Fruit fly (Drosophila melanogaster) whole organism, wandering third instar larva: ENCODE data around the gene Scox.
A peak's percentile ranks its signal among the peaks of the same experiment; 100 is the strongest.

Experiments
- Abd-B ChIP-seq: fragments of >200 bp; optimal IDR thresholded peaks from 2 replicates; lab custom pipeline; 2017; ENCODE audit warnings: missing biosample characterization, missing genetic modification characterization
- CG32264 ChIP-seq: fragments of 200-800 bp; sonication (Bioruptor generic); optimal IDR thresholded peaks from 2 replicates; lab custom pipeline; 2016; ENCODE audit warnings: missing biosample characterization, missing genetic modification characterization
- CG9705 ChIP-seq: fragments of 200-800 bp; sonication (Bioruptor generic); optimal IDR thresholded peaks from 2 replicates; lab custom pipeline; 2018; ENCODE audit warnings: missing biosample characterization, mild to moderate bottlenecking, missing genetic modification characterization
- CrebA ChIP-seq: fragments of 200-800 bp; sonication (Bioruptor generic); optimal IDR thresholded peaks from 2 replicates; lab custom pipeline; 2016; ENCODE audit warnings: missing biosample characterization, mild to moderate bottlenecking, missing genetic modification characterization, borderline replicate concordance
- Dfd ChIP-seq: fragments of >200 bp; optimal IDR thresholded peaks from 2 replicates; lab custom pipeline; 2017; ENCODE audit warnings: missing biosample characterization, missing genetic modification characterization
- Dif ChIP-seq: fragments of 200-275, 200-300 bp; sonication (Bioruptor generic); optimal IDR thresholded peaks from 2 replicates; lab custom pipeline; 2018; ENCODE audit warnings: missing biosample characterization, missing genetic modification characterization; ENCODE audit not compliant: partially characterized antibody
- GATAd ChIP-seq: sonication (Bioruptor generic); optimal IDR thresholded peaks from 2 replicates; lab custom pipeline; 2016; ENCODE audit warnings: missing biosample characterization, missing genetic modification characterization
- HLH106 ChIP-seq: fragments of 200-800 bp; optimal IDR thresholded peaks from 3 replicates; lab custom pipeline; 2019; ENCODE audit warnings: missing biosample characterization, mild to moderate bottlenecking, missing genetic modification characterization, moderate library complexity
- Hnf4 ChIP-seq: fragments of 200-800 bp; sonication (Bioruptor generic); optimal IDR thresholded peaks from 2 replicates; lab custom pipeline; 2016; ENCODE audit warnings: missing biosample characterization, mild to moderate bottlenecking, missing genetic modification characterization
- Hr78 ChIP-seq: fragments of >200 bp; optimal IDR thresholded peaks from 2 replicates; lab custom pipeline; 2017; ENCODE audit warnings: missing biosample characterization, missing genetic modification characterization
- Hr83 ChIP-seq: fragments of 200-300 bp; sonication (Bioruptor generic); optimal IDR thresholded peaks from 2 replicates; lab custom pipeline; 2016; ENCODE audit warnings: missing biosample characterization, mild to moderate bottlenecking, missing genetic modification characterization, moderate library complexity; ENCODE audit not compliant: poor library complexity, severe bottlenecking
- Mio ChIP-seq: sonication (Bioruptor generic); optimal IDR thresholded peaks from 2 replicates; lab custom pipeline; 2016; ENCODE audit warnings: missing biosample characterization, missing genetic modification characterization
- Myc ChIP-seq: fragments of >200 bp; optimal IDR thresholded peaks from 2 replicates; lab custom pipeline; 2017
- N ChIP-seq: fragments of >200 bp; optimal IDR thresholded peaks from 2 replicates; lab custom pipeline; 2018; ENCODE audit warnings: missing biosample characterization, missing external identifiers, missing genetic modification characterization
- OdsH ChIP-seq: fragments of 200-800 bp; sonication (Bioruptor generic); optimal IDR thresholded peaks from 2 replicates; lab custom pipeline; 2016; ENCODE audit warnings: missing biosample characterization, mild to moderate bottlenecking, missing genetic modification characterization
- Rel ChIP-seq, 2 experiments: fragments of 200-800 bp; sonication (Bioruptor generic) in 1 of 2; optimal IDR thresholded peaks; 2 replicates in 1 of 2; 3 replicates in 1 of 2; lab custom pipeline; 2016 to 2019; ENCODE audit warnings: mild to moderate bottlenecking in 2 of 2, missing biosample characterization in 2 of 2, missing genetic modification characterization in 2 of 2, moderate library complexity in 1 of 2
- Sp1 ChIP-seq: fragments of 200-800 bp; sonication (Bioruptor generic); optimal IDR thresholded peaks from 3 replicates; lab custom pipeline; 2019; ENCODE audit warnings: missing biosample characterization, mild to moderate bottlenecking, missing genetic modification characterization, moderate library complexity
- Vsx2 ChIP-seq: fragments of 200-300, 225-300 bp; sonication (Bioruptor generic); optimal IDR thresholded peaks from 2 replicates; lab custom pipeline; 2018; ENCODE audit warnings: missing biosample characterization, missing genetic modification characterization; ENCODE audit not compliant: partially characterized antibody
- br ChIP-seq: fragments of 200-800 bp; sonication (Bioruptor generic); optimal IDR thresholded peaks from 2 replicates; lab custom pipeline; 2016; ENCODE audit warnings: missing biosample characterization, missing genetic modification characterization
- brk ChIP-seq: fragments of 200-800 bp; sonication (Bioruptor generic); optimal IDR thresholded peaks from 2 replicates; lab custom pipeline; 2016; ENCODE audit warnings: missing biosample characterization, mild to moderate bottlenecking, missing genetic modification characterization
- dl ChIP-seq, 2 experiments: fragments of 175-275, 200-275 bp in 1 of 2; fragments of 200-275 bp in 1 of 2; sonication (Bioruptor generic); optimal IDR thresholded peaks; lab custom pipeline; 2018; ENCODE audit warnings: mild to moderate bottlenecking in 2 of 2, missing biosample characterization in 2 of 2, missing genetic modification characterization in 2 of 2, moderate library complexity in 2 of 2; ENCODE audit not compliant: partially characterized antibody in 2 of 2, insufficient read depth in 1 of 2
- dmrt93B ChIP-seq: fragments of 200-800 bp; sonication (Bioruptor generic); optimal IDR thresholded peaks from 2 replicates; lab custom pipeline; 2018; ENCODE audit warnings: missing biosample characterization, mild to moderate bottlenecking, missing genetic modification characterization
- dsf ChIP-seq: sonication (Bioruptor generic); optimal IDR thresholded peaks from 2 replicates; lab custom pipeline; 2016; ENCODE audit warnings: missing biosample characterization, missing genetic modification characterization, borderline replicate concordance
- ey ChIP-seq: fragments of 200-800 bp; sonication (Bioruptor generic); optimal IDR thresholded peaks from 2 replicates; lab custom pipeline; 2016; ENCODE audit warnings: missing biosample characterization, missing genetic modification characterization
- foxo ChIP-seq, 2 experiments: fragments of 200-800 bp; sonication (Bioruptor generic); optimal IDR thresholded peaks; 2 replicates in 1 of 2; 3 replicates in 1 of 2; lab custom pipeline; 2016 to 2017; ENCODE audit warnings: missing biosample characterization in 2 of 2, missing genetic modification characterization in 2 of 2
- fru ChIP-seq: fragments of 200-800 bp; sonication (Bioruptor generic); optimal IDR thresholded peaks from 3 replicates; lab custom pipeline; 2016; ENCODE audit warnings: missing biosample characterization, mild to moderate bottlenecking, missing genetic modification characterization
- h ChIP-seq: fragments of 200-800 bp; sonication (Bioruptor generic); optimal IDR thresholded peaks from 3 replicates; lab custom pipeline; 2016; ENCODE audit warnings: missing biosample characterization, mild to moderate bottlenecking, missing genetic modification characterization
- jim ChIP-seq: fragments of 175-275, 200-325 bp; sonication (Bioruptor generic); optimal IDR thresholded peaks from 2 replicates; lab custom pipeline; 2016; ENCODE audit warnings: missing biosample characterization, mild to moderate bottlenecking, missing genetic modification characterization
- lola ChIP-seq: fragments of >200 bp; optimal IDR thresholded peaks from 2 replicates; lab custom pipeline; 2017; ENCODE audit warnings: missing biosample characterization, missing genetic modification characterization
- pan ChIP-seq: fragments of >200 bp; optimal IDR thresholded peaks from 2 replicates; lab custom pipeline; 2017
- rgr ChIP-seq: fragments of 200-800 bp; sonication (Bioruptor generic); optimal IDR thresholded peaks from 3 replicates; lab custom pipeline; 2016; ENCODE audit warnings: missing biosample characterization, mild to moderate bottlenecking, missing genetic modification characterization
- sv ChIP-seq: fragments of 200-800 bp; sonication (Bioruptor generic); optimal IDR thresholded peaks from 3 replicates; lab custom pipeline; 2016; ENCODE audit warnings: missing biosample characterization, missing genetic modification characterization
- tai ChIP-seq: sonication (Bioruptor generic); optimal IDR thresholded peaks from 2 replicates; lab custom pipeline; 2016; ENCODE audit warnings: missing biosample characterization, missing genetic modification characterization
- usp ChIP-seq: fragments of >200 bp; optimal IDR thresholded peaks from 2 replicates; lab custom pipeline; 2017; ENCODE audit warnings: missing biosample characterization, missing genetic modification characterization
- woc ChIP-seq: sonication (Bioruptor generic); optimal IDR thresholded peaks from 2 replicates; lab custom pipeline; 2016; ENCODE audit warnings: missing biosample characterization, mild to moderate bottlenecking, missing genetic modification characterization

Gene Scox

dm6 chr2L:4996283-4996922 is 27.7 kb upstream of the Scox start:
- TF ChIP-seq jim (GFP tag; lab: Kevin White, UChicago) (no peak), CrebA (GFP tag; lab: Kevin White, UChicago) (no peak), foxo (GFP tag; optimal IDR thresholded peaks at IDR 0.05; lab: Kevin White, UChicago) (no peak), usp (GFP tag; lab: Kevin White, UChicago) (no peak), GATAd (no peak), Rel (GFP tag; optimal IDR thresholded peaks at IDR 0.05; lab: Kevin White, UChicago) (no peak), Rel (tag; optimal IDR thresholded peaks at IDR 0.05; lab: Kevin White, UChicago) (no peak)
- TF ChIP-seq, all 38 proteins: peak for 0

dm6 chr2L:4995837-4996136 is 27.1 kb upstream of the Scox start:
- TF ChIP-seq fru (GFP tag; lab: Kevin White, UChicago): no peak
- TF ChIP-seq Hnf4 (GFP tag; lab: Kevin White, UChicago): no peak
- TF ChIP-seq N (GFP tag; lab: Kevin White, UChicago): no peak
- no peak for TF ChIP-seq OdsH (GFP tag; lab: Kevin White, UChicago)
- no peak for TF ChIP-seq Mio
- no peak for TF ChIP-seq br
- no peak for TF ChIP-seq CrebA (GFP tag; lab: Kevin White, UChicago)
- no peak for TF ChIP-seq ey (GFP tag; lab: Kevin White, UChicago)
- no peak for TF ChIP-seq jim (GFP tag; lab: Kevin White, UChicago)
- no peak for TF ChIP-seq Hr78 (GFP tag; lab: Kevin White, UChicago)
- no peak for TF ChIP-seq dsf (GFP tag; lab: Kevin White, UChicago)
- TF ChIP-seq tai (GFP tag; lab: Kevin White, UChicago): no peak
- TF ChIP-seq Sp1: no peak

- no peak for TF ChIP-seq sv (GFP tag; lab: Kevin White, UChicago)
- TF ChIP-seq, all 38 proteins: peak for 0
Observed at dm6 chr2L:4995010-4995836, 26.5 kb upstream of the Scox start.

- peak; percentile 80 for TF ChIP-seq jim (GFP tag; lab: Kevin White, UChicago)
- no peak for TF ChIP-seq dl (GFP tag; optimal IDR thresholded peaks at IDR 0.05; lab: Kevin White, UChicago; ENCODE audit: insufficient read depth in 1 of 2, partially characterized antibody in 2 of 2)
- TF ChIP-seq Hr83: peak; percentile 3
Observed at dm6 chr2L:4982098-4982646, 13.4 kb upstream of the Scox start.

- TF ChIP-seq pan (lab: Kevin White, UChicago) (no peak), Hr78 (GFP tag; lab: Kevin White, UChicago) (no peak), CG32264 (GFP tag; lab: Kevin White, UChicago) (peak; percentile 93), dl (GFP tag; optimal IDR thresholded peaks at IDR 0.05; lab: Kevin White, UChicago; ENCODE audit: insufficient read depth in 1 of 2, partially characterized antibody in 2 of 2) (no peak), h (GFP tag; lab: Kevin White, UChicago) (peak; percentile 98), Dfd (no peak), brk (GFP tag; lab: Kevin White, UChicago) (peak; percentile 95), sv (GFP tag; lab: Kevin White, UChicago) (peak; percentile 99), Mio (peak; percentile 92), jim (GFP tag; lab: Kevin White, UChicago) (peak; percentile 93), GATAd (peak; percentile 94), tai (GFP tag; lab: Kevin White, UChicago) (no peak), dmrt93B (GFP tag; lab: Kevin White, UChicago) (peak; percentile 99), dsf (GFP tag; lab: Kevin White, UChicago) (peak; percentile 95), ey (GFP tag; lab: Kevin White, UChicago) (peak; percentile 97), Dif (GFP tag; lab: Kevin White, UChicago) (no peak), woc (GFP tag; lab: Kevin White, UChicago) (peak; percentile 98), N (GFP tag; lab: Kevin White, UChicago) (no peak), rgr (GFP tag; lab: Kevin White, UChicago) (peak; percentile 98), Hr83 (peak; percentile 97), Myc (peak; percentile 62), Vsx2 (GFP tag; lab: Kevin White, UChicago) (no peak), OdsH (GFP tag; lab: Kevin White, UChicago) (peak; percentile 97), br (peak; percentile 98), CG9705 (GFP tag; lab: Kevin White, UChicago) (peak; percentile 98), Abd-B (GFP tag; lab: Kevin White, UChicago) (no peak), Sp1 (peak; percentile 97), HLH106 (tag; lab: Kevin White, UChicago) (peak; percentile 99), lola (GFP tag; lab: Kevin White, UChicago) (no peak), Hnf4 (GFP tag; lab: Kevin White, UChicago) (peak; percentile 98)
Observed at dm6 chr2L:4981278-4981966, 12.7 kb upstream of the Scox start, which contains the start of the genes CG8892 and CG34126. Gene CG8892, minus strand, starts transcription at chr2L:4981592. Gene CG34126, plus strand, starts transcription at chr2L:4981614.
